Worm (Caenorhabditis elegans) whole organism, L1 larva: ENCODE data around the gene C18F10.2.

Source experiments
- unc-62 ChIP-seq: fragments of 150-350 bp; optimal IDR thresholded peaks from 2 replicates; lab custom pipeline; 2014; ENCODE audit warnings: missing biosample characterization, missing genetic modification reagents, missing genetic modification characterization
- ztf-11 ChIP-seq, 2 experiments: sonication (generic microtip); optimal IDR thresholded peaks; 2 replicates each; lab custom pipeline; 2016 to 2017; ENCODE audit warnings: missing genetic modification characterization in 2 of 2, missing biosample characterization in 1 of 2, missing compliant biosample characterization in 1 of 2

ce11 chrIII:6303114-6303647, 30.2 kb downstream of the C18F10.2 start, which contains the start of gene F47D12.9:
- TF ChIP-seq unc-62 (GFP tag; lab: Kevin White, UChicago) = no peak
- TF ChIP-seq ztf-11 (tag; optimal IDR thresholded peaks at IDR 0.05; lab: Kevin White, UChicago) = no peak
